Worm (Caenorhabditis elegans) whole organism, L3 larva: ENCODE measurements around the gene C01G5.9.

Source experiments
- R02D3.7 ChIP-seq: fragments of 150-350 bp; optimal IDR thresholded peaks from 2 replicates; lab custom pipeline; 2014; ENCODE audit warnings: missing biosample characterization, missing genetic modification characterization
- daf-12 ChIP-seq: fragments of 150-350 bp; optimal IDR thresholded peaks from 2 replicates; lab custom pipeline; 2014; ENCODE audit warnings: missing biosample characterization, missing genetic modification reagents, missing genetic modification characterization
- elt-3 ChIP-seq, 3 experiments: fragments of 150-350 bp in 1 of 3; sonication (generic microtip) in 2 of 3; optimal IDR thresholded peaks; 2 replicates in 2 of 3; 4 replicates in 1 of 3; lab custom pipeline; 2014 to 2017; ENCODE audit warnings: missing biosample characterization in 3 of 3, missing genetic modification characterization in 3 of 3
- fkh-10 ChIP-seq: sonication (generic microtip); optimal IDR thresholded peaks from 2 replicates; lab custom pipeline; 2017; ENCODE audit warnings: missing biosample characterization, missing genetic modification reagents, missing genetic modification characterization
- nhr-28 ChIP-seq: fragments of 150-350 bp; optimal IDR thresholded peaks from 2 replicates; lab custom pipeline; 2014; ENCODE audit warnings: missing biosample characterization, missing genetic modification characterization
- nhr-77 ChIP-seq: fragments of 150-350 bp; optimal IDR thresholded peaks from 2 replicates; lab custom pipeline; 2014; ENCODE audit warnings: missing biosample characterization, missing genetic modification characterization
- zag-1 ChIP-seq: fragments of 150-350 bp; optimal IDR thresholded peaks from 2 replicates; lab custom pipeline; 2014; ENCODE audit warnings: missing biosample characterization, missing genetic modification characterization

ce11 chrIV:6562039-6562438 lies 42.3 kb downstream of the C01G5.9 start:
- TF ChIP-seq nhr-28 (tag; lab: Kevin White, UChicago) = no peak
- no peak for TF ChIP-seq R02D3.7 (tag; lab: Kevin White, UChicago)
- no peak for TF ChIP-seq zag-1 (tag; lab: Kevin White, UChicago)
- no peak for TF ChIP-seq daf-12 (tag; lab: Kevin White, UChicago)
- TF ChIP-seq nhr-77 (tag; lab: Kevin White, UChicago) = no peak
- no peak for TF ChIP-seq elt-3 (tag; optimal IDR thresholded peaks at IDR 0.05; lab: Kevin White, UChicago)
- no peak for TF ChIP-seq fkh-10
